Worm (Caenorhabditis elegans): ENCODE data around the gene Y8A9A.2.
"Not testable (repeated sequence)": the region's sequence is repeated elsewhere in the genome, so short reads cannot be mapped to it uniquely, and the experiment has no call there.

Gene Y8A9A.2

DNA sequence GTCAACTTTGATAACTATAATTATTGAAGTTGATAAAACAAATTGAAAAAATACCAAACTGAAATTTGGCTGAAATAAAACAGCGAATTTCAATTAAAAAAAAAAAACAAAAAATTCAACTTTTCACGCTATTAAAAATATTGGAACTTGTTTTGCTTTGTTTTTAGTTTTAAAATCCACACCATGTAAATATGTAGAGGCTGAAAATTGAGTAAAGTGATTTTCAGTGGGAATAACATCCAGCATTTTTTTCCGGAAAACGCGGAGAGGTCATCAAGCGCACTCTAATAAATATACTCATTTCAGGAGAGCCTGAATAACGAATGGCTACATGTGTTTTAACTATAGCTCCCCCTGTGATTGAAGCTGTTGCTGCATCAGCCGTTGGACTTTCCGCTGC is 41.8 kb upstream of the Y8A9A.2 start, which contains the start of gene rcd-1:
TSS of gene rcd-1 (plus strand) at position 301 of the 400 bp plus-strand sequence.
- TF ChIP-seq elt-1 (tag; optimal IDR thresholded peaks at IDR 0.05), result no peak
- TF ChIP-seq ztf-11 (tag; optimal IDR thresholded peaks at IDR 0.05), result no peak
- TF ChIP-seq Y55F3AM.14 (GFP tag; optimal IDR thresholded peaks at IDR 0.05), result no peak
- TF ChIP-seq snpc-4 (tag; optimal IDR thresholded peaks at IDR 0.05), result no peak

DNA sequence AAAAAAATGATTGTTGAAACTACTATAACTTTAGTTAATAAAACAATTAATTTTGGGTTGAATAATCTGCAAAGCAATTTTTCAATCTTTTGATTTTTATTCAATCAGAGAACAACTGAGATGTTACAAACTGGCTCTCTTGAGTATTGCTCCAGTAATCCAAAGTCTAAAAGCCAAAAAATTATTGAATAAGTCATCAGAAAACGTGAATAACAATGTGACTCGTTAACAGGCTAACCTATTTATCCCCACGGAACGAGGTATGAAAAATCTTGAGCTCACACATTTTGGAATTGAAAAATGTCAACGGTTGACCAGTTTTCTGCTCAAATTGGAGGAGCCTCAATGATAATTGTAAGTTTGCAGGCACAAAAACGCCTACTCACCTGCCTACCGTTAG is 37.9 kb upstream of the Y8A9A.2 start, which contains the start of gene srx-111:
TSS of gene srx-111 (plus strand) at position 301 of the 400 bp plus-strand sequence.
- TF ChIP-seq gmeb-1 (tag; optimal IDR thresholded peaks at IDR 0.05), result no peak
- no peak for TF ChIP-seq nhr-21 (tag; optimal IDR thresholded peaks at IDR 0.05)

DNA sequence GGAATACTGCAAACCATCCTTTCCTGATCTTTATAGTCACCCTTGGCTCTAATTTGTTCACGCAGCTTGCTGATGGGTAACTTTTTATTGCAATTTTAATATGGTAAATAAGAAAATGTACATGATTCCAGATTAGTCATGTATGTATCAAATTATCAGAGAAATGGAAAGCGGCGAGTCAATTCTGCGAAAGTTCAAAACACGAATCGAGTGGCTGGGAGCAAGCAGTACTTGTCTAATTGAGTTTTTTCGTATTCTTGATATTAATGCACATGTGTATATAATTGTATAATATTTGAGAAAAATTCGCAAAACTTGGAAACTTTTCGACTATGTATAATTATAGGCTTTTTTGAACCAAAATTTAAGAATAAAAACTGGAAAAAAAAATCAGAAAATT is 36.4 kb upstream of the Y8A9A.2 start, which contains the start of gene T24E12.12:
TSS of gene T24E12.12 (plus strand) at position 281 of the 400 bp plus-strand sequence.
- TF ChIP-seq nhr-25 (tag; optimal IDR thresholded peaks at IDR 0.05) (no peak), ztf-1 (GFP tag; conservative IDR thresholded peaks at IDR 0.05) (no peak), sem-4 (tag; optimal IDR thresholded peaks at IDR 0.05) (no peak), ZK546.5 (tag; optimal IDR thresholded peaks at IDR 0.05) (no peak), elt-1 (tag; optimal IDR thresholded peaks at IDR 0.05) (no peak), unc-62 (GFP tag; optimal IDR thresholded peaks at IDR 0.05) (no peak), sma-3 (GFP tag; optimal IDR thresholded peaks at IDR 0.05) (no peak), elt-3 (tag; optimal IDR thresholded peaks at IDR 0.05) (no peak), ztf-4 (tag; optimal IDR thresholded peaks at IDR 0.05) (no peak), lsy-2 (tag; optimal IDR thresholded peaks at IDR 0.05) (no peak), gmeb-1 (tag; optimal IDR thresholded peaks at IDR 0.05) (no peak), Y55F3AM.14 (GFP tag; optimal IDR thresholded peaks at IDR 0.05) (no peak), blmp-1 (tag; optimal IDR thresholded peaks at IDR 0.05; ENCODE audit: insufficient read depth) (no peak), crh-2 (tag; optimal IDR thresholded peaks at IDR 0.05) (no peak), lin-39 (tag; optimal IDR thresholded peaks at IDR 0.05) (no peak), nhr-21 (tag; optimal IDR thresholded peaks at IDR 0.05) (no peak), ztf-11 (tag; optimal IDR thresholded peaks at IDR 0.05) (no peak), aly-2 (tag; optimal IDR thresholded peaks at IDR 0.05) (no peak), alr-1 (tag; optimal IDR thresholded peaks at IDR 0.05) (no peak)

DNA sequence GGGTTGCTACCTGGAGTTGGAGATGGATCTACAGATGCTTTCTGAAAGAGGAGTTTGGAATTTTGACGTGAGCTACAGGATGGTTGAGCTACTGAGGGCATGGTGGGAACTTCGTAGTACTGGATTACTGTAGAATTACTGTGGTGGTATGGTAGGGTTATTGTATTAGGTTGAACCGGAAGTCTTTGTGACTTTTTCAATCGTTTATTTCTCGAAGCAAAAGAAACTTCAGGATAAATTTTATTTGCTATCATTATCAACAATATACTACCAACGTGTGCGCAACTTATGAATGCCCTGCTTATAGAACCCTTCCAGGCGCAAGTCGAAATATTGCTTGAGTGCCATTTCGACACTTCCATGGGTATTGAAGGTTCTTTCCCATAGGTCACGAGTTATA is 33.8 kb upstream of the Y8A9A.2 start, which contains the start of gene T24E12.6:
TSS of gene T24E12.6 (minus strand) at position 101 of the 400 bp plus-strand sequence.
- not testable (repeated sequence) for TF ChIP-seq lin-13 (GFP tag; optimal IDR thresholded peaks at IDR 0.05); egl-27 (tag; optimal IDR thresholded peaks at IDR 0.05); R02D3.7 (tag; optimal IDR thresholded peaks at IDR 0.05)

DNA sequence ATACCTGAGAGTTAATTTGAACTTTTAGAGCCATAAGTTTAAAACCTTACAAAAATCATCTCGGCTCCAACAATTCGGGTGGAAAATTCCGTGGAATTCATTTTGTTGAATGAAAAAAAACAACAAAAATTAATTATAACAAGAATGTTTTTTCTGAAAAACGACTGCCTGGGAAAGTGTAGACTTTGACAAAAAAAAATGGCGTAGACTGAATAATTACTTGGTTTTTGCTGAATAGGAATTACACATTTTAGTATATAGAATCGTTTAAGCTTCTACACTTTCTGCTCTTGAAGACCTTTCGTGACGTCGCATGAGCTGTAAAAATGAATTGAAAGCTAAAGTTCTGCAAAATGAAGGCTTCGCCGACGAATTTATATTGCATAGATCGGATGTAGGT is 30.9 kb upstream of the Y8A9A.2 start, which contains the start of gene srx-112:
TSS of gene srx-112 (minus strand) at position 101 of the 400 bp plus-strand sequence.
- TF ChIP-seq gmeb-1 (tag; optimal IDR thresholded peaks at IDR 0.05), result no peak
- TF ChIP-seq F13H6.1 (tag; optimal IDR thresholded peaks at IDR 0.05), result no peak
- no peak for TF ChIP-seq lin-11 (tag; optimal IDR thresholded peaks at IDR 0.05)
- TF ChIP-seq blmp-1 (tag; optimal IDR thresholded peaks at IDR 0.05; ENCODE audit: insufficient read depth), result no peak
- TF ChIP-seq aly-2 (tag; optimal IDR thresholded peaks at IDR 0.05), result no peak
- TF ChIP-seq nhr-25 (tag; optimal IDR thresholded peaks at IDR 0.05), result no peak
- TF ChIP-seq mab-5 (tag; optimal IDR thresholded peaks at IDR 0.05), result no peak
- no peak for TF ChIP-seq nhr-12 (tag; optimal IDR thresholded peaks at IDR 0.05)
- no peak for TF ChIP-seq egl-27 (tag; optimal IDR thresholded peaks at IDR 0.05)
- TF ChIP-seq ZK546.5 (tag; optimal IDR thresholded peaks at IDR 0.05), result no peak
- no peak for TF ChIP-seq peb-1 (tag; optimal IDR thresholded peaks at IDR 0.05)
- no peak for TF ChIP-seq nhr-10 (tag; optimal IDR thresholded peaks at IDR 0.05)
- no peak for TF ChIP-seq sma-9 (GFP tag; optimal IDR thresholded peaks at IDR 0.05)
- TF ChIP-seq sma-9 (tag; optimal IDR thresholded peaks at IDR 0.05), result no peak
- TF ChIP-seq nhr-237 (tag; optimal IDR thresholded peaks at IDR 0.05), result no peak
- TF ChIP-seq nhr-23 (tag; optimal IDR thresholded peaks at IDR 0.05), result no peak
- no peak for TF ChIP-seq C34F6.9 (tag; optimal IDR thresholded peaks at IDR 0.05)
- TF ChIP-seq lin-13 (GFP tag; optimal IDR thresholded peaks at IDR 0.05), result no peak
- no peak for TF ChIP-seq fos-1 (tag; optimal IDR thresholded peaks at IDR 0.05)
- TF ChIP-seq zag-1 (tag; optimal IDR thresholded peaks at IDR 0.05), result no peak

Measured in whole organism, L2 larva.